Worm (Caenorhabditis elegans) whole organism, L4 larva: ENCODE measurements around the gene rps-0.
A peak's percentile ranks its signal among the peaks of the same experiment; 100 is the strongest.

Experiments used
- D1046.2 ChIP-seq: fragments of 200-800 bp; sonication (Bioruptor generic); IDR thresholded peaks from 2 replicates; pipeline ENCODE4 v1.3.6; 2022; ENCODE audit warnings: missing genetic modification characterization, missing compliant biosample characterization
- F37D6.2 ChIP-seq: sonication (generic microtip); optimal IDR thresholded peaks from 2 replicates; lab custom pipeline; 2016; ENCODE audit warnings: mild to moderate bottlenecking, missing genetic modification characterization, missing compliant biosample characterization
- F44E2.7 ChIP-seq: fragments of 200-800 bp; sonication (Bioruptor generic); IDR thresholded peaks from 2 replicates; pipeline ENCODE4 v2.1.2; 2022; ENCODE audit warnings: missing genetic modification characterization, missing compliant biosample characterization
- F49E8.2 ChIP-seq: sonication (generic microtip); optimal IDR thresholded peaks from 2 replicates; lab custom pipeline; 2016; ENCODE audit warnings: missing compliant biosample characterization, mild to moderate bottlenecking, missing genetic modification characterization, borderline replicate concordance
- R02D3.7 ChIP-seq: fragments of 150-350 bp; sonication (generic microtip); optimal IDR thresholded peaks from 3 replicates; lab custom pipeline; 2014; ENCODE audit warnings: missing biosample characterization, missing genetic modification characterization
- T26A8.4 ChIP-seq: fragments of 200-800 bp; sonication (Bioruptor generic); IDR thresholded peaks from 2 replicates; pipeline ENCODE4 v1.3.6; 2022; ENCODE audit warnings: missing genetic modification characterization, missing compliant biosample characterization
- Y48G9A.11 ChIP-seq: fragments of 200-800 bp; sonication (Bioruptor generic); IDR thresholded peaks from 2 replicates; pipeline ENCODE4 v1.3.6; 2022; ENCODE audit warnings: missing genetic modification reagents, missing genetic modification characterization, missing compliant biosample characterization
- Y5F2A.4 ChIP-seq: fragments of 200-800 bp; sonication (Bioruptor generic); optimal IDR thresholded peaks from 2 replicates; lab custom pipeline; 2018; ENCODE audit warnings: mild to moderate bottlenecking, missing genetic modification characterization, missing compliant biosample characterization
- aha-1 ChIP-seq: fragments of 150-350 bp; peaks from one replicate; lab custom pipeline; 2014; ENCODE audit warnings: missing biosample characterization, missing genetic modification characterization
- ceh-20 ChIP-seq: fragments of 200-800 bp; sonication (Bioruptor generic); IDR thresholded peaks from 2 replicates; pipeline ENCODE4 v1.3.6; 2022; ENCODE audit warnings: missing genetic modification reagents, missing genetic modification characterization, missing compliant biosample characterization
- ceh-32 ChIP-seq: sonication (generic microtip); optimal IDR thresholded peaks from 2 replicates; lab custom pipeline; 2016; ENCODE audit warnings: mild to moderate bottlenecking, missing genetic modification characterization, missing compliant biosample characterization; ENCODE audit not compliant: poor library complexity
- ceh-44 ChIP-seq: fragments of 200-800 bp; sonication (Bioruptor generic); IDR thresholded peaks from 2 replicates; pipeline ENCODE4 v1.3.6; 2022; ENCODE audit warnings: missing genetic modification reagents, missing genetic modification characterization, missing compliant biosample characterization
- ctbp-1 ChIP-seq: fragments of 200-800 bp; sonication (Bioruptor generic); IDR thresholded peaks from 2 replicates; pipeline ENCODE4 v1.3.6; 2022; ENCODE audit warnings: missing genetic modification reagents, missing genetic modification characterization, missing compliant biosample characterization
- daf-12 ChIP-seq: fragments of 150-350 bp; optimal IDR thresholded peaks from 2 replicates; lab custom pipeline; 2014; ENCODE audit warnings: missing biosample characterization, missing genetic modification reagents, missing genetic modification characterization
- daf-16 ChIP-seq, 3 experiments: sonication (generic microtip); optimal IDR thresholded peaks; 2 replicates each; lab custom pipeline; 2016 to 2017; ENCODE audit warnings: missing genetic modification characterization in 3 of 3, missing genetic modification reagents in 3 of 3, mild to moderate bottlenecking in 2 of 3, missing compliant biosample characterization in 2 of 3, missing biosample characterization in 1 of 3, moderate library complexity in 1 of 3
- daf-19 ChIP-seq: fragments of 200-800 bp; sonication (Bioruptor generic); conservative IDR thresholded peaks from 2 replicates; pipeline ENCODE4 v1.3.6; 2022; ENCODE audit warnings: missing genetic modification characterization, missing compliant biosample characterization
- daf-8 ChIP-seq: fragments of 200-800 bp; sonication (Bioruptor generic); IDR thresholded peaks from 2 replicates; pipeline ENCODE4 v1.3.6; 2022; ENCODE audit warnings: missing genetic modification characterization, missing compliant biosample characterization
- dmd-6 ChIP-seq: fragments of 200-800 bp; sonication (Bioruptor generic); IDR thresholded peaks from 2 replicates; pipeline ENCODE4 v1.3.6; 2022; ENCODE audit warnings: missing genetic modification reagents, missing genetic modification characterization, missing compliant biosample characterization
- dmd-8 ChIP-seq: fragments of 200-800 bp; sonication (Bioruptor generic); IDR thresholded peaks from 2 replicates; pipeline ENCODE4 v1.3.6; 2022; ENCODE audit warnings: missing genetic modification characterization, missing compliant biosample characterization
- dmd-9 ChIP-seq: fragments of 200-800 bp; sonication (Bioruptor generic); IDR thresholded peaks from 2 replicates; pipeline ENCODE4 v1.3.6; 2022; ENCODE audit warnings: missing genetic modification reagents, missing genetic modification characterization, missing compliant biosample characterization
- egl-27 ChIP-seq: sonication (generic microtip); optimal IDR thresholded peaks from 3 replicates; lab custom pipeline; 2017; ENCODE audit warnings: missing biosample characterization, missing genetic modification reagents, missing genetic modification characterization
- egl-43 ChIP-seq: fragments of 200-800 bp; sonication (Bioruptor generic); IDR thresholded peaks from 2 replicates; pipeline ENCODE4 v1.3.6; 2022; ENCODE audit warnings: missing genetic modification reagents, missing genetic modification characterization, missing compliant biosample characterization
- fos-1 ChIP-seq: fragments of 150-350 bp; optimal IDR thresholded peaks from 2 replicates; lab custom pipeline; 2014; ENCODE audit warnings: missing biosample characterization, missing genetic modification characterization
- gei-8 ChIP-seq: fragments of 200-800 bp; sonication (Bioruptor generic); optimal IDR thresholded peaks from 2 replicates; lab custom pipeline; 2018; ENCODE audit warnings: mild to moderate bottlenecking, missing genetic modification characterization, missing compliant biosample characterization
- hif-1 ChIP-seq, 2 experiments: sonication (generic microtip); optimal IDR thresholded peaks; 2 replicates each; lab custom pipeline; 2016 to 2017; ENCODE audit warnings: missing compliant biosample characterization in 2 of 2, missing genetic modification characterization in 2 of 2, missing genetic modification reagents in 2 of 2, missing genotype in 2 of 2, mild to moderate bottlenecking in 1 of 2
- hlh-11 ChIP-seq: fragments of 200-800 bp; sonication (Bioruptor generic); optimal IDR thresholded peaks from 2 replicates; lab custom pipeline; 2018; ENCODE audit warnings: mild to moderate bottlenecking, missing genetic modification characterization, missing compliant biosample characterization
- hmg-1.1 ChIP-seq: fragments of 200-800 bp; sonication (Bioruptor generic); IDR thresholded peaks from 2 replicates; pipeline ENCODE4 v1.3.6; 2022; ENCODE audit warnings: missing genetic modification reagents, missing genetic modification characterization, missing compliant biosample characterization
- jun-1 ChIP-seq: fragments of 150-350 bp; optimal IDR thresholded peaks from 2 replicates; lab custom pipeline; 2014; ENCODE audit warnings: missing biosample characterization, missing genetic modification reagents, missing genetic modification characterization
- lin-15B ChIP-seq: fragments of 150-350 bp; sonication (generic microtip); optimal IDR thresholded peaks from 3 replicates; lab custom pipeline; 2014; ENCODE audit warnings: missing biosample characterization, missing genetic modification characterization
- lin-29 ChIP-seq: fragments of 200-800 bp; sonication (Bioruptor generic); IDR thresholded peaks from 2 replicates; pipeline ENCODE4 v1.3.6; 2022; ENCODE audit warnings: missing genetic modification reagents, missing genetic modification characterization, missing compliant biosample characterization
- lin-38 ChIP-seq: fragments of 200-800 bp; sonication (Bioruptor generic); IDR thresholded peaks from 2 replicates; pipeline ENCODE4 v1.3.6; 2022; ENCODE audit warnings: missing genetic modification reagents, missing genetic modification characterization, missing compliant biosample characterization
- lsy-2 ChIP-seq, 2 experiments: fragments of 150-350 bp in 1 of 2; sonication (generic microtip) in 1 of 2; optimal IDR thresholded peaks; 2 replicates each; lab custom pipeline; 2014 to 2017; ENCODE audit warnings: missing biosample characterization in 2 of 2, missing genetic modification characterization in 2 of 2
- mdl-1 ChIP-seq, 2 experiments: fragments of 150-350 bp in 1 of 2; sonication (generic microtip) in 1 of 2; optimal IDR thresholded peaks; 2 replicates each; lab custom pipeline; 2014 to 2017; ENCODE audit warnings: missing biosample characterization in 2 of 2, missing genetic modification characterization in 2 of 2
- mep-1 ChIP-seq: fragments of 150-350 bp; sonication (generic microtip); optimal IDR thresholded peaks from 3 replicates; lab custom pipeline; 2014; ENCODE audit warnings: missing biosample characterization, missing genetic modification characterization
- mes-2 ChIP-seq: sonication (generic microtip); optimal IDR thresholded peaks from 2 replicates; lab custom pipeline; 2016; ENCODE audit warnings: missing genotype, mild to moderate bottlenecking, missing genetic modification characterization, missing compliant biosample characterization; ENCODE audit not compliant: poor library complexity, severe bottlenecking
- mxl-3 ChIP-seq: fragments of 200-800 bp; sonication (Bioruptor generic); optimal IDR thresholded peaks from 2 replicates; lab custom pipeline; 2018; ENCODE audit warnings: mild to moderate bottlenecking, missing genetic modification characterization, missing compliant biosample characterization
- nhr-11 ChIP-seq: fragments of 150-350 bp; optimal IDR thresholded peaks from 2 replicates; lab custom pipeline; 2014; ENCODE audit warnings: missing biosample characterization, missing genetic modification characterization
- nhr-237 ChIP-seq: sonication (generic microtip); optimal IDR thresholded peaks from 2 replicates; lab custom pipeline; 2017; ENCODE audit warnings: missing biosample characterization, missing genetic modification characterization
- nhr-28 ChIP-seq: fragments of 150-350 bp; optimal IDR thresholded peaks from 2 replicates; lab custom pipeline; 2014; ENCODE audit warnings: missing biosample characterization, missing genetic modification characterization
- nhr-42 ChIP-seq: fragments of 200-800 bp; sonication (Bioruptor generic); IDR thresholded peaks from 2 replicates; pipeline ENCODE4 v1.3.6; 2022; ENCODE audit warnings: missing genetic modification characterization, missing compliant biosample characterization
- nhr-48 ChIP-seq: sonication (generic microtip); optimal IDR thresholded peaks from 2 replicates; lab custom pipeline; 2016; ENCODE audit warnings: mild to moderate bottlenecking, missing genetic modification characterization, missing compliant biosample characterization
- nhr-6 ChIP-seq: fragments of 150-350 bp; optimal IDR thresholded peaks from 2 replicates; lab custom pipeline; 2014; ENCODE audit warnings: missing biosample characterization, missing genetic modification characterization
- nhr-77 ChIP-seq: fragments of 150-350 bp; optimal IDR thresholded peaks from 2 replicates; lab custom pipeline; 2014; ENCODE audit warnings: missing biosample characterization, missing genetic modification characterization
- rbr-2 ChIP-seq: sonication (generic microtip); optimal IDR thresholded peaks from 2 replicates; lab custom pipeline; 2016; ENCODE audit warnings: missing genotype, missing genetic modification characterization, missing compliant biosample characterization
- set-16 ChIP-seq: fragments of 200-800 bp; sonication (Bioruptor generic); IDR thresholded peaks from 2 replicates; pipeline ENCODE4 v1.3.6; 2022; ENCODE audit warnings: missing genetic modification reagents, missing genetic modification characterization, missing compliant biosample characterization
- snpc-1.2 ChIP-seq: fragments of 200-800 bp; sonication (Bioruptor generic); IDR thresholded peaks from 2 replicates; pipeline ENCODE4 v1.3.6; 2022; ENCODE audit warnings: missing genetic modification reagents, missing genetic modification characterization, missing compliant biosample characterization
- snpc-4 ChIP-seq: fragments of 150-350 bp; optimal IDR thresholded peaks from 2 replicates; lab custom pipeline; 2014; ENCODE audit warnings: missing biosample characterization, missing genetic modification characterization
- spr-1 ChIP-seq: sonication (generic microtip); optimal IDR thresholded peaks from 2 replicates; lab custom pipeline; 2016; ENCODE audit warnings: mild to moderate bottlenecking, missing genetic modification characterization, missing compliant biosample characterization
- spr-3 ChIP-seq: fragments of 200-800 bp; sonication (Bioruptor generic); optimal IDR thresholded peaks from 2 replicates; lab custom pipeline; 2018; ENCODE audit warnings: mild to moderate bottlenecking, missing genetic modification characterization, missing compliant biosample characterization
- unc-62 ChIP-seq, 3 experiments: fragments of 150-350 bp in 1 of 3; sonication (generic microtip); optimal IDR thresholded peaks in 2 of 3; peaks in 1 of 3; 1 replicate in 1 of 3; 2 replicates in 2 of 3; lab custom pipeline; 2014 to 2017; ENCODE audit warnings: missing biosample characterization in 3 of 3, missing genetic modification characterization in 3 of 3, missing genetic modification reagents in 3 of 3, missing genotype in 1 of 3
- zag-1 ChIP-seq: fragments of 150-350 bp; optimal IDR thresholded peaks from 2 replicates; lab custom pipeline; 2014; ENCODE audit warnings: missing biosample characterization, missing genetic modification characterization

Gene rps-0

DNA sequence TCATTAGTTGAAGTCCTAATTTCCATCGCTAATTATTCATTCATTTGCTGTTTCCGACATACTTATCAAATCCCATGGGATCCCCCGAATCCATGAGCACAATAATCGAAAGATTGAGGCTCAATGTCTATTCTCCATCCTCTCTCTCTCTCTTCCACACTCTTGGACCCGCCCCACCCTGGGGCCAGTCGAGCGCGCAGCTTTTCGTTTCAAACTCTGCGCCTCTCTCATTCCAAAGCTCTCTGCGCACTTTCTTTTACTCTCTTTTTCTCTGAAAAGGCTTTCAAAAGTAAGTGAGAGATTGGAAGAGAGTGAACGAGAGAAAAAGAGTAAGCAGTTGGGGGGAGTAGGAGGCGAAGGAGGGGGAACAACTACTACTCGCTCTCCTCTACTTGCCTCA is 32.1 kb downstream of the rps-0 start, which contains the start of gene acy-1:
Gene acy-1, plus strand, starts transcription at position 346 of the 400 bp plus-strand sequence.
- TF ChIP-seq T26A8.4 (GFP tag; lab: Robert Waterston, UW) (no peak), aha-1 (peak; percentile 95), spr-3 (GFP tag; lab: Kevin White, UChicago) (no peak), R02D3.7 (no peak), egl-43 (0 out of 2 replicates have a peak, but pooled peaks have one; percentile 34), unc-62 (GFP tag; optimal IDR thresholded peaks at IDR 0.05 in 1 of 2; lab: Kevin White, UChicago) (peak in 1 of 2 experiments; percentile 30), unc-62 (tag; optimal IDR thresholded peaks at IDR 0.05; lab: Kevin White, UChicago) (no peak), dmd-8 (0 out of 2 replicates have a peak, but pooled peaks have one; percentile 48), mdl-1 (tag; optimal IDR thresholded peaks at IDR 0.05; lab: Kevin White, UChicago) (peak in 1 of 2 experiments; percentile 30), F49E8.2 (tag; lab: Kevin White, UChicago) (no peak), nhr-28 (tag; lab: Kevin White, UChicago) (no peak), hif-1 (tag; optimal IDR thresholded peaks at IDR 0.05; lab: Kevin White, UChicago) (peak in 1 of 2 experiments; percentile 10), rbr-2 (tag; lab: Kevin White, UChicago) (peak; percentile 76), mxl-3 (GFP tag; lab: Kevin White, UChicago) (no peak), daf-12 (tag; lab: Kevin White, UChicago) (no peak), daf-8 (GFP tag; lab: Robert Waterston, UW) (no peak), mes-2 (tag; lab: Kevin White, UChicago) (peak; percentile 45), lin-15B (tag; lab: Kevin White, UChicago) (no peak), hmg-1.1 (GFP tag; lab: Robert Waterston, UW) (peak; percentile 79), ceh-20 (GFP tag; lab: Robert Waterston, UW) (no peak), F37D6.2 (tag; lab: Kevin White, UChicago) (peak; percentile 42), set-16 (peak; percentile 61), snpc-1.2 (no peak), zag-1 (tag; lab: Kevin White, UChicago) (no peak), nhr-237 (tag; lab: Kevin White, UChicago) (no peak), egl-27 (tag; lab: Kevin White, UChicago) (no peak), hlh-11 (tag; lab: Kevin White, UChicago) (peak; percentile 60), nhr-11 (peak; percentile 79), dmd-6 (GFP tag; lab: Robert Waterston, UW) (peak; percentile 28; the same call in 1 of the 2 replicates), lsy-2 (tag; optimal IDR thresholded peaks at IDR 0.05; lab: Kevin White, UChicago) (peak; percentile 66 to 84), lin-29 (no peak), Y5F2A.4 (GFP tag; lab: Kevin White, UChicago) (no peak), nhr-6 (tag; lab: Kevin White, UChicago) (no peak), fos-1 (no peak), ctbp-1 (peak; percentile 70), daf-16 (GFP tag; optimal IDR thresholded peaks at IDR 0.05; lab: Kevin White, UChicago) (peak in 1 of 2 experiments; percentile 14), daf-16 (tag; optimal IDR thresholded peaks at IDR 0.05; lab: Kevin White, UChicago) (no peak), D1046.2 (GFP tag; lab: Robert Waterston, UW) (no peak), mep-1 (tag; lab: Kevin White, UChicago) (peak; percentile 74), spr-1 (tag; lab: Kevin White, UChicago) (no peak), ceh-32 (tag; lab: Kevin White, UChicago) (no peak), nhr-77 (tag; lab: Kevin White, UChicago) (no peak), gei-8 (GFP tag; lab: Kevin White, UChicago) (no peak), lin-38 (GFP tag; lab: Robert Waterston, UW) (peak; percentile 65), nhr-42 (GFP tag; lab: Robert Waterston, UW) (no peak), Y48G9A.11 (GFP tag; lab: Robert Waterston, UW) (no peak), snpc-4 (tag; lab: Kevin White, UChicago) (no peak), jun-1 (tag; lab: Kevin White, UChicago) (no peak), daf-19 (GFP tag; lab: Robert Waterston, UW) (no peak), dmd-9 (no peak), ceh-44 (GFP tag; lab: Robert Waterston, UW) (no peak), nhr-48 (no peak), F44E2.7 (no peak)
